Fruit fly (Drosophila melanogaster) whole organism, embryonic: ENCODE data around the gene CG12289.

ENCODE experiments used
- C15 ChIP-seq: fragments of 200-800 bp; sonication (Bioruptor generic); IDR thresholded peaks from 3 replicates; pipeline ENCODE4 v1.3.6; 2022; ENCODE audit warnings: missing biosample characterization, missing genetic modification characterization
- CG14965 ChIP-seq: fragments of 200-800 bp; sonication (Bioruptor generic); optimal IDR thresholded peaks from 2 replicates; lab custom pipeline; 2016; ENCODE audit warnings: missing biosample characterization, missing genetic modification characterization, borderline replicate concordance
- CG15479 ChIP-seq: fragments of 200-800 bp; sonication (Bioruptor generic); optimal IDR thresholded peaks from 3 replicates; lab custom pipeline; 2019; ENCODE audit warnings: missing biosample characterization, mild to moderate bottlenecking, missing genetic modification characterization, moderate library complexity
- CG1603 ChIP-seq: fragments of 200-800 bp; sonication (Bioruptor generic); optimal IDR thresholded peaks from 2 replicates; lab custom pipeline; 2019; ENCODE audit warnings: missing biosample characterization, mild to moderate bottlenecking, missing genetic modification characterization, moderate library complexity
- CG17802 ChIP-seq: fragments of 200-800 bp; sonication (Bioruptor generic); optimal IDR thresholded peaks from 2 replicates; lab custom pipeline; 2018; ENCODE audit warnings: missing biosample characterization, mild to moderate bottlenecking, missing genetic modification characterization, moderate library complexity
- CG18599 ChIP-seq: fragments of 200-800 bp; sonication (Bioruptor generic); optimal IDR thresholded peaks from 3 replicates; lab custom pipeline; 2017; ENCODE audit warnings: missing biosample characterization, missing genetic modification characterization, mild to moderate bottlenecking, moderate library complexity, missing genetic modification reagents
- CG3995 ChIP-seq: fragments of 200-800 bp; sonication (Bioruptor generic); optimal IDR thresholded peaks from 3 replicates; lab custom pipeline; 2016; ENCODE audit warnings: missing biosample characterization, missing genetic modification characterization
- CG4282 ChIP-seq: fragments of 200-800 bp; sonication (Bioruptor generic); optimal IDR thresholded peaks from 2 replicates; lab custom pipeline; 2016; ENCODE audit warnings: missing biosample characterization, missing genetic modification characterization
- CG6254 ChIP-seq: fragments of 200-800 bp; sonication (Bioruptor generic); optimal IDR thresholded peaks from 3 replicates; lab custom pipeline; 2017; ENCODE audit warnings: mild to moderate bottlenecking, missing biosample characterization, missing genetic modification reagents, missing genetic modification characterization
- CG6765 ChIP-seq: fragments of 200-800 bp; sonication (Bioruptor generic); optimal IDR thresholded peaks from 3 replicates; lab custom pipeline; 2017; ENCODE audit warnings: missing biosample characterization, mild to moderate bottlenecking, missing genetic modification characterization
- CG8478 ChIP-seq: fragments of >200 bp; optimal IDR thresholded peaks from 2 replicates; lab custom pipeline; 2018
- CG9817 ChIP-seq: fragments of 200-800 bp; sonication (Bioruptor generic); optimal IDR thresholded peaks from 2 replicates; lab custom pipeline; 2018; ENCODE audit warnings: missing biosample characterization, mild to moderate bottlenecking, missing genetic modification characterization, moderate library complexity
- CHES-1-like ChIP-seq: fragments of 200-800 bp; sonication (Bioruptor generic); optimal IDR thresholded peaks from 2 replicates; lab custom pipeline; 2016; ENCODE audit warnings: missing biosample characterization, missing genetic modification characterization
- CTCF ChIP-seq: fragments of 200-800 bp; sonication (Bioruptor generic); optimal IDR thresholded peaks from 2 replicates; lab custom pipeline; 2017; ENCODE audit warnings: missing biosample characterization, mild to moderate bottlenecking, missing genetic modification characterization, moderate library complexity
- CrebB ChIP-seq: fragments of 200-800 bp; sonication (Bioruptor generic); optimal IDR thresholded peaks from 3 replicates; lab custom pipeline; 2018; ENCODE audit warnings: missing biosample characterization, mild to moderate bottlenecking, missing genetic modification characterization
- Deaf1 ChIP-seq: fragments of 200-800 bp; optimal IDR thresholded peaks from 3 replicates; lab custom pipeline; 2019; ENCODE audit warnings: missing biosample characterization, mild to moderate bottlenecking, missing genetic modification characterization, moderate library complexity
- Dek ChIP-seq: fragments of 200-800 bp; sonication (Bioruptor generic); optimal IDR thresholded peaks from 3 replicates; lab custom pipeline; 2019; ENCODE audit warnings: missing biosample characterization, mild to moderate bottlenecking, missing genetic modification characterization, moderate library complexity
- Doc2 ChIP-seq: fragments of 200-800 bp; sonication (Bioruptor generic); IDR thresholded peaks from 2 replicates; pipeline ENCODE4 v1.3.6; 2022; ENCODE audit warnings: missing biosample characterization, missing genetic modification characterization
- Doc3 ChIP-seq: fragments of 200-800 bp; sonication (Bioruptor generic); IDR thresholded peaks from 3 replicates; pipeline ENCODE4 v1.3.6; 2022; ENCODE audit warnings: missing biosample characterization, missing genetic modification characterization; ENCODE audit not compliant: partially characterized antibody
- H2.0 ChIP-seq: fragments of 200-800 bp; sonication (Bioruptor generic); IDR thresholded peaks from 2 replicates; pipeline ENCODE4 v1.3.6; 2022; ENCODE audit warnings: missing biosample characterization, missing genetic modification characterization
- HLH4C ChIP-seq: fragments of 200-800 bp; sonication (Bioruptor generic); IDR thresholded peaks from 3 replicates; pipeline ENCODE4 v1.3.6; 2022; ENCODE audit warnings: missing biosample characterization, missing genetic modification characterization; ENCODE audit not compliant: partially characterized antibody
- HLHmδ ChIP-seq: fragments of 200-800 bp; sonication (Bioruptor generic); optimal IDR thresholded peaks from 2 replicates; lab custom pipeline; 2018; ENCODE audit warnings: missing biosample characterization, mild to moderate bottlenecking, missing genetic modification characterization, moderate library complexity
- Hmx ChIP-seq: fragments of 200-800 bp; sonication (Bioruptor generic); optimal IDR thresholded peaks from 2 replicates; lab custom pipeline; 2016; ENCODE audit warnings: missing biosample characterization, missing genetic modification characterization
- Kr ChIP-seq: fragments of 200-800 bp; sonication (Bioruptor generic); optimal IDR thresholded peaks from 2 replicates; lab custom pipeline; 2017; ENCODE audit warnings: missing biosample characterization, mild to moderate bottlenecking, missing genetic modification characterization
- Lhr ChIP-seq: fragments of 200-800 bp; sonication (Bioruptor generic); optimal IDR thresholded peaks from 3 replicates; lab custom pipeline; 2017; ENCODE audit warnings: mild to moderate bottlenecking, missing biosample characterization, missing genetic modification reagents, missing genetic modification characterization
- Myb ChIP-seq: fragments of 200-800 bp; sonication (Bioruptor generic); optimal IDR thresholded peaks from 2 replicates; lab custom pipeline; 2016; ENCODE audit warnings: missing biosample characterization, missing genetic modification characterization
- NC2β ChIP-seq: fragments of 200-800 bp; sonication (Bioruptor generic); optimal IDR thresholded peaks from 2 replicates; lab custom pipeline; 2016; ENCODE audit warnings: missing biosample characterization, missing genetic modification characterization
- Tbp ChIP-seq: fragments of >200 bp; optimal IDR thresholded peaks from 2 replicates; lab custom pipeline; 2018; ENCODE audit warnings: missing biosample characterization, missing genetic modification characterization
- Vsx1 ChIP-seq: fragments of 200-800 bp; sonication (Bioruptor generic); optimal IDR thresholded peaks from 2 replicates; lab custom pipeline; 2017; ENCODE audit warnings: missing biosample characterization, mild to moderate bottlenecking, missing genetic modification characterization, missing genetic modification reagents
- bab2 ChIP-seq: fragments of 200-800 bp; sonication (Bioruptor generic); optimal IDR thresholded peaks from 2 replicates; lab custom pipeline; 2016; ENCODE audit warnings: missing biosample characterization, missing genetic modification characterization
- br ChIP-seq: fragments of >200 bp; optimal IDR thresholded peaks from 2 replicates; lab custom pipeline; 2017
- cato ChIP-seq: fragments of 200-800 bp; sonication (Bioruptor generic); optimal IDR thresholded peaks from 2 replicates; lab custom pipeline; 2016; ENCODE audit warnings: missing biosample characterization, missing genetic modification characterization, borderline replicate concordance
- dati ChIP-seq: fragments of 200-800 bp; sonication (Bioruptor generic); IDR thresholded peaks from 2 replicates; pipeline ENCODE4 v1.3.6; 2022; ENCODE audit warnings: missing biosample characterization, missing genetic modification characterization
- emc ChIP-seq: fragments of 200-800 bp; sonication (Bioruptor generic); optimal IDR thresholded peaks from 2 replicates; lab custom pipeline; 2016; ENCODE audit warnings: missing biosample characterization, missing genetic modification characterization
- en ChIP-seq: fragments of 200-800 bp; sonication (Bioruptor generic); optimal IDR thresholded peaks from 2 replicates; lab custom pipeline; 2016; ENCODE audit warnings: missing biosample characterization, missing genetic modification characterization
- hb ChIP-seq: fragments of 200-800 bp; sonication (Bioruptor generic); IDR thresholded peaks from 3 replicates; pipeline ENCODE4 v1.3.6; 2022; ENCODE audit warnings: missing biosample characterization, missing genetic modification characterization; ENCODE audit not compliant: partially characterized antibody
- hth ChIP-seq: fragments of >200 bp; optimal IDR thresholded peaks from 2 replicates; lab custom pipeline; 2017; ENCODE audit warnings: inconsistent platforms
- knrl ChIP-seq: fragments of 200-800 bp; sonication (Bioruptor generic); IDR thresholded peaks from 3 replicates; pipeline ENCODE4 v1.3.6; 2022; ENCODE audit warnings: missing biosample characterization, missing genetic modification characterization; ENCODE audit not compliant: partially characterized antibody
- lola ChIP-seq, 3 experiments: fragments of >200 bp in 2 of 3; fragments of 200-800 bp in 1 of 3; sonication (Bioruptor generic) in 1 of 3; optimal IDR thresholded peaks; 2 replicates each; lab custom pipeline; 2017 to 2019; ENCODE audit warnings: missing biosample characterization in 3 of 3, missing genetic modification characterization in 3 of 3, mild to moderate bottlenecking in 1 of 3, moderate library complexity in 1 of 3
- lov ChIP-seq, 2 experiments: fragments of 200-800 bp in 1 of 2; fragments of >200 bp in 1 of 2; sonication (Bioruptor generic) in 1 of 2; IDR thresholded peaks in 1 of 2; optimal IDR thresholded peaks in 1 of 2; 2 replicates in 1 of 2; 3 replicates in 1 of 2; pipeline versions ENCODE4 v1.3.6 to Lab custom; 2017 to 2022; ENCODE audit warnings: missing biosample characterization in 1 of 2, missing genetic modification characterization in 1 of 2
- nerfin-2 ChIP-seq: fragments of 200-800 bp; sonication (Bioruptor generic); IDR thresholded peaks from 2 replicates; pipeline ENCODE4 v1.3.6; 2022; ENCODE audit warnings: missing biosample characterization, missing genetic modification characterization; ENCODE audit not compliant: partially characterized antibody
- pb ChIP-seq: fragments of 200-800 bp; sonication (Bioruptor generic); optimal IDR thresholded peaks from 3 replicates; lab custom pipeline; 2016; ENCODE audit warnings: missing biosample characterization, missing genetic modification characterization
- pho ChIP-seq: fragments of 200-800 bp; sonication (Bioruptor generic); optimal IDR thresholded peaks from 2 replicates; lab custom pipeline; 2016; ENCODE audit warnings: missing biosample characterization, missing genetic modification characterization
- pros ChIP-seq: fragments of 200-800 bp; sonication (Bioruptor generic); optimal IDR thresholded peaks from 3 replicates; lab custom pipeline; 2019; ENCODE audit warnings: missing biosample characterization, mild to moderate bottlenecking, missing genetic modification characterization, moderate library complexity
- scrt ChIP-seq: fragments of 200-800 bp; sonication (Bioruptor generic); optimal IDR thresholded peaks from 2 replicates; lab custom pipeline; 2018; ENCODE audit warnings: missing biosample characterization, mild to moderate bottlenecking, missing genetic modification characterization, moderate library complexity
- sisA ChIP-seq: fragments of 200-800 bp; sonication (Bioruptor generic); IDR thresholded peaks from 2 replicates; pipeline ENCODE4 v1.3.6; 2022; ENCODE audit warnings: missing biosample characterization, missing genetic modification characterization
- slp2 ChIP-seq: fragments of 200-800 bp; sonication (Bioruptor generic); optimal IDR thresholded peaks from 2 replicates; lab custom pipeline; 2016; ENCODE audit warnings: missing biosample characterization, missing genetic modification characterization
- tap ChIP-seq: fragments of 200-800 bp; optimal IDR thresholded peaks from 3 replicates; lab custom pipeline; 2019; ENCODE audit warnings: missing biosample characterization, mild to moderate bottlenecking, missing genetic modification characterization, moderate library complexity
- z ChIP-seq: fragments of 200-800 bp; sonication (Bioruptor generic); IDR thresholded peaks from 3 replicates; pipeline ENCODE4 v1.3.6; 2022; ENCODE audit warnings: missing biosample characterization, missing genetic modification characterization

The CG12289 gene

dm6 chr3L:11416495-11417272 lies 41.6 kb downstream of the CG12289 start (continued):
- no peak for TF ChIP-seq br (lab: Kevin White, UChicago)
- peak; percentile 5 for TF ChIP-seq Kr (GFP tag; lab: Kevin White, UChicago)
- TF ChIP-seq pb (GFP tag; lab: Kevin White, UChicago): peak; percentile 68
- TF ChIP-seq CG17802 (tag; lab: Kevin White, UChicago): peak; percentile 80
- peak; percentile 86 for TF ChIP-seq slp2 (GFP tag; lab: Kevin White, UChicago)
- peak; percentile 93 for TF ChIP-seq dati
- peak; percentile 73 for TF ChIP-seq CG9817 (tag; lab: Kevin White, UChicago)
- no peak for TF ChIP-seq nerfin-2
- TF ChIP-seq sisA (GFP tag; lab: Robert Waterston, UW): peak; percentile 97
- TF ChIP-seq Doc3 (GFP tag; lab: Robert Waterston, UW): no peak
- peak; percentile 48 for TF ChIP-seq CG18599 (GFP tag; lab: Kevin White, UChicago)
- TF ChIP-seq en (GFP tag; lab: Kevin White, UChicago): peak; percentile 82
- TF ChIP-seq CG6254 (GFP tag; lab: Kevin White, UChicago): peak; percentile 76
- TF ChIP-seq HLHmδ (GFP tag; lab: Kevin White, UChicago): peak; percentile 39
- peak; percentile 73 for TF ChIP-seq CHES-1-like (GFP tag; lab: Kevin White, UChicago)
- TF ChIP-seq H2.0 (GFP tag; lab: Robert Waterston, UW): peak; percentile 92
- peak; percentile 84; the same call in 2 of the 3 replicates for TF ChIP-seq C15 (GFP tag; lab: Robert Waterston, UW)
- no peak for TF ChIP-seq CG3995 (GFP tag; lab: Kevin White, UChicago)
- TF ChIP-seq HLH4C (GFP tag; lab: Robert Waterston, UW): 0 out of 3 replicates have a peak, but pooled peaks have one; percentile 9
- peak; percentile 40 for TF ChIP-seq CrebB
- peak; percentile 53 for TF ChIP-seq emc (GFP tag; lab: Kevin White, UChicago)
- peak; percentile 96 for TF ChIP-seq CG1603 (tag; lab: Kevin White, UChicago)
- TF ChIP-seq scrt (GFP tag; lab: Kevin White, UChicago): peak; percentile 53
- peak in 1 of 3 experiments; percentile 79 for TF ChIP-seq lola (GFP tag; optimal IDR thresholded peaks at IDR 0.05; lab: Kevin White, UChicago)
- peak; percentile 67 for TF ChIP-seq Doc2 (GFP tag; lab: Robert Waterston, UW)
- no peak for TF ChIP-seq CG15479
- no peak for TF ChIP-seq CG4282
- TF ChIP-seq Myb (GFP tag; lab: Kevin White, UChicago): peak; percentile 54
- TF ChIP-seq NC2β: peak; percentile 78
- peak; percentile 75 for TF ChIP-seq CG14965 (GFP tag; lab: Kevin White, UChicago)
- peak; percentile 78 for TF ChIP-seq cato (GFP tag; lab: Kevin White, UChicago)
- no peak for TF ChIP-seq Hmx (GFP tag; lab: Kevin White, UChicago)
- no peak for TF ChIP-seq knrl
- no peak for TF ChIP-seq lov (optimal IDR thresholded peaks at IDR 0.05; lab: Kevin White, UChicago)
- TF ChIP-seq lov (GFP tag; IDR thresholded peaks at IDR 0.05; lab: Robert Waterston, UW): peak; percentile 93
- TF ChIP-seq hth (lab: Kevin White, UChicago): no peak
- TF ChIP-seq Vsx1 (GFP tag; lab: Kevin White, UChicago): peak; percentile 88
- no peak for TF ChIP-seq Deaf1 (tag; lab: Kevin White, UChicago)
- no peak for TF ChIP-seq CG8478 (lab: Kevin White, UChicago)
- TF ChIP-seq pho (GFP tag; lab: Kevin White, UChicago): peak; percentile 15
- TF ChIP-seq z (GFP tag; lab: Robert Waterston, UW): peak; percentile 74; the same call in 2 of the 3 replicates
- TF ChIP-seq hb (GFP tag; lab: Robert Waterston, UW): no peak
- TF ChIP-seq CG6765 (GFP tag; lab: Kevin White, UChicago): no peak
- peak; percentile 33 for TF ChIP-seq CTCF (GFP tag; lab: Kevin White, UChicago)
- TF ChIP-seq tap (tag; lab: Kevin White, UChicago): peak; percentile 61
- TF ChIP-seq Dek (tag; lab: Kevin White, UChicago): peak; percentile 58
- peak; percentile 85 for TF ChIP-seq bab2 (GFP tag; lab: Kevin White, UChicago)
- no peak for TF ChIP-seq pros (GFP tag; lab: Kevin White, UChicago)
- TF ChIP-seq Lhr (GFP tag; lab: Kevin White, UChicago): peak; percentile 76
- TF ChIP-seq Tbp (GFP tag; lab: Kevin White, UChicago): no peak
